Fruit fly (Drosophila melanogaster) S2 (cell line): ENCODE results near the gene CG8927.

Experiments
- CG8478 ChIP-seq: fragments of >200 bp; optimal IDR thresholded peaks from 2 replicates; lab custom pipeline; 2018
- CTCF ChIP-seq, 2 experiments: fragments of >200 bp; optimal IDR thresholded peaks; 2 replicates each; lab custom pipeline; 2018

DNA sequence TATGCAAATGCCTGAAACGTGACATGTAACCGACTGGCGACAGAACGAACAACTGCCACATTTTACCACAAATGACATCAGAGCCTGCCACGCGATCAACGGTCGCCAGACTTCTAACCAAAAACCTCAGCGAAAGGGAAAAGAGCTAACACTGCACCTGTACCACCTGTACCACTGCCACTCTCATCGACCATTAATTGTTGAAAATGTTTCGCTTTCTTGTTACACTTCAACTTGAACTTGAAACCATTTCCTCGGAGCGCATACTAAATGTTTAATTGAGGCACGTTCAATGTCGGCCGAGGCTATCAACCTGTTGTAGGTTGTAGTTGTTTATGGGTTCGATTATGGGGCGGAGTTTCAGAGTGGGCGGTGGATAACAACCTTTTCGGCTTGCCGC lies 4.3 kb upstream of the CG8927 start:
- no peak for TF ChIP-seq CTCF (optimal IDR thresholded peaks at IDR 0.05; lab: Kevin White, UChicago)
- TF ChIP-seq CG8478 (lab: Kevin White, UChicago): no peak
